Fruit fly (Drosophila melanogaster): ENCODE data around the gene PIG-Q.

The PIG-Q gene

dm6 chrX:16374059-16374458 is 15.1 kb downstream of the PIG-Q start:
- no peak for TF ChIP-seq psq (optimal IDR thresholded peaks at IDR 0.05)
- TF ChIP-seq Myc (optimal IDR thresholded peaks at IDR 0.05): no peak
- TF ChIP-seq ttk (optimal IDR thresholded peaks at IDR 0.05): no peak
- no peak for TF ChIP-seq insv (optimal IDR thresholded peaks at IDR 0.05)
- no peak for TF ChIP-seq h (optimal IDR thresholded peaks at IDR 0.05)
- no peak for TF ChIP-seq Sin3A (optimal IDR thresholded peaks at IDR 0.05)

dm6 chrX:16383667-16384515 is 24.9 kb downstream of the PIG-Q start:
- TF ChIP-seq h (optimal IDR thresholded peaks at IDR 0.05) (no peak), ttk (optimal IDR thresholded peaks at IDR 0.05) (no peak)

dm6 chrX:16384843-16385726 is 26.1 kb downstream of the PIG-Q start, which contains the start of the genes CG9992 and CG4239:
Gene CG9992, minus strand, starts transcription at chrX:16384908.
Gene CG4239, plus strand, starts transcription at chrX:16385278.
- TF ChIP-seq ttk (optimal IDR thresholded peaks at IDR 0.05): no peak
- TF ChIP-seq insv (optimal IDR thresholded peaks at IDR 0.05): no peak
- no peak for TF ChIP-seq psq (optimal IDR thresholded peaks at IDR 0.05)
- no peak for TF ChIP-seq h (optimal IDR thresholded peaks at IDR 0.05)
- no peak for TF ChIP-seq Myc (optimal IDR thresholded peaks at IDR 0.05)

- no peak for TF ChIP-seq h (optimal IDR thresholded peaks at IDR 0.05)
- TF ChIP-seq psq (optimal IDR thresholded peaks at IDR 0.05): no peak
- no peak for TF ChIP-seq Myc (optimal IDR thresholded peaks at IDR 0.05)
- TF ChIP-seq insv (optimal IDR thresholded peaks at IDR 0.05): no peak
- TF ChIP-seq Sin3A (optimal IDR thresholded peaks at IDR 0.05): no peak
- TF ChIP-seq ttk (optimal IDR thresholded peaks at IDR 0.05): no peak
Observed at dm6 chrX:16385942-16386392, 27.0 kb downstream of the PIG-Q start.

dm6 chrX:16391397-16391796 is 32.5 kb downstream of the PIG-Q start, which contains the start of the genes TH1 and mei-41:
Gene TH1, minus strand, starts transcription at chrX:16391438.
Gene mei-41, plus strand, starts transcription at chrX:16391698.
- TF ChIP-seq insv (optimal IDR thresholded peaks at IDR 0.05) (no peak), Myc (optimal IDR thresholded peaks at IDR 0.05) (no peak)

dm6 chrX:16403811-16404420 is 45.0 kb downstream of the PIG-Q start:
- TF ChIP-seq insv (optimal IDR thresholded peaks at IDR 0.05) (no peak), ttk (optimal IDR thresholded peaks at IDR 0.05) (no peak), h (optimal IDR thresholded peaks at IDR 0.05) (no peak), Sin3A (optimal IDR thresholded peaks at IDR 0.05) (no peak)

- no peak for TF ChIP-seq psq (optimal IDR thresholded peaks at IDR 0.05)
- no peak for TF ChIP-seq insv (optimal IDR thresholded peaks at IDR 0.05)
Observed at dm6 chrX:16404803-16405202, 45.9 kb downstream of the PIG-Q start, which contains the start of gene CG9981. Gene CG9981, minus strand, starts transcription at chrX:16405122.

dm6 chrX:16405209-16405608 is 46.3 kb downstream of the PIG-Q start, which contains the start of gene CG4301:
Gene CG4301, plus strand, starts transcription at chrX:16405509.
- TF ChIP-seq psq (optimal IDR thresholded peaks at IDR 0.05) (no peak), h (optimal IDR thresholded peaks at IDR 0.05) (no peak), Myc (optimal IDR thresholded peaks at IDR 0.05) (no peak), ttk (optimal IDR thresholded peaks at IDR 0.05) (no peak), insv (optimal IDR thresholded peaks at IDR 0.05) (no peak), Sin3A (optimal IDR thresholded peaks at IDR 0.05) (no peak)

dm6 chrX:16406083-16406482 is 47.1 kb downstream of the PIG-Q start:
- TF ChIP-seq Sin3A (optimal IDR thresholded peaks at IDR 0.05) (no peak), h (optimal IDR thresholded peaks at IDR 0.05) (no peak), psq (optimal IDR thresholded peaks at IDR 0.05) (no peak), Myc (optimal IDR thresholded peaks at IDR 0.05) (no peak), ttk (optimal IDR thresholded peaks at IDR 0.05) (no peak), insv (optimal IDR thresholded peaks at IDR 0.05) (no peak)

All from Kc167 (cell line).